Fruit fly (Drosophila melanogaster) Kc167 (cell line): Measurements from ENCODE around the gene CG1638.

Source experiments
- Sin3A ChIP-seq: fragments of >200 bp; optimal IDR thresholded peaks from 2 replicates; lab custom pipeline; 2018; ENCODE audit warnings: missing external identifiers
- h ChIP-seq: fragments of >200 bp; optimal IDR thresholded peaks from 3 replicates; lab custom pipeline; 2018; ENCODE audit warnings: missing external identifiers
- insv ChIP-seq: fragments of >200 bp; optimal IDR thresholded peaks from 3 replicates; lab custom pipeline; 2018; ENCODE audit warnings: missing external identifiers
- ttk ChIP-seq: sonication (Bioruptor generic); optimal IDR thresholded peaks from 2 replicates; lab custom pipeline; 2017; ENCODE audit warnings: missing external identifiers

- no peak for TF ChIP-seq ttk
- TF ChIP-seq h = no peak
- TF ChIP-seq insv (lab: Kevin White, UChicago) = no peak
- TF ChIP-seq Sin3A (lab: Kevin White, UChicago) = no peak
Observed at dm6 chr3R:31607287-31607849, 17.0 kb downstream of the CG1638 start.
